Worm (Caenorhabditis elegans) whole organism, L2 larva: ENCODE results near the gene R74.8.

ENCODE experiments used
- C34F6.9 ChIP-seq: fragments of 150-350 bp; optimal IDR thresholded peaks from 2 replicates; lab custom pipeline; 2014; ENCODE audit warnings: missing biosample characterization, missing genetic modification characterization
- F13H6.1 ChIP-seq: sonication (generic microtip); optimal IDR thresholded peaks from 2 replicates; lab custom pipeline; 2016; ENCODE audit warnings: missing genetic modification characterization, missing compliant biosample characterization
- ZK546.5 ChIP-seq: sonication (generic microtip); optimal IDR thresholded peaks from 2 replicates; lab custom pipeline; 2017; ENCODE audit warnings: missing biosample characterization, missing genetic modification characterization
- alr-1 ChIP-seq: fragments of 150-350 bp; optimal IDR thresholded peaks from 2 replicates; lab custom pipeline; 2014; ENCODE audit warnings: missing biosample characterization, missing genetic modification characterization
- ama-1 ChIP-seq: fragments of 150-350 bp; optimal IDR thresholded peaks from 2 replicates; lab custom pipeline; 2018; ENCODE audit warnings: inconsistent platforms
- blmp-1 ChIP-seq: sonication (generic microtip); optimal IDR thresholded peaks from 2 replicates; lab custom pipeline; 2017; ENCODE audit warnings: missing genetic modification characterization, mild to moderate bottlenecking, missing compliant biosample characterization, antibody characterized with exemption, moderate library complexity; ENCODE audit not compliant: insufficient read depth
- ceh-16 ChIP-seq: fragments of 150-350 bp; optimal IDR thresholded peaks from 2 replicates; lab custom pipeline; 2014; ENCODE audit warnings: missing biosample characterization, missing genetic modification characterization
- crh-2 ChIP-seq: sonication (generic microtip); optimal IDR thresholded peaks from 2 replicates; lab custom pipeline; 2017; ENCODE audit warnings: missing biosample characterization, missing genetic modification characterization
- dmd-4 ChIP-seq: sonication (generic microtip); optimal IDR thresholded peaks from 2 replicates; lab custom pipeline; 2017; ENCODE audit warnings: missing biosample characterization, missing genetic modification characterization
- egl-27 ChIP-seq: sonication (generic microtip); optimal IDR thresholded peaks from 3 replicates; lab custom pipeline; 2017; ENCODE audit warnings: missing biosample characterization, missing genetic modification reagents, missing genetic modification characterization
- elt-1 ChIP-seq: fragments of 150-350 bp; optimal IDR thresholded peaks from 2 replicates; lab custom pipeline; 2014; ENCODE audit warnings: missing biosample characterization, missing genetic modification characterization
- fos-1 ChIP-seq: fragments of 150-350 bp; optimal IDR thresholded peaks from 2 replicates; lab custom pipeline; 2014; ENCODE audit warnings: missing biosample characterization, missing genetic modification characterization
- gmeb-1 ChIP-seq: fragments of 150-350 bp; optimal IDR thresholded peaks from 2 replicates; lab custom pipeline; 2014; ENCODE audit warnings: missing biosample characterization, missing genetic modification characterization
- lin-11 ChIP-seq: fragments of 150-350 bp; sonication (generic microtip); optimal IDR thresholded peaks from 2 replicates; lab custom pipeline; 2014; ENCODE audit warnings: missing biosample characterization, missing genetic modification characterization, inconsistent platforms, mixed read lengths
- lin-13 ChIP-seq: fragments of 150-350 bp; optimal IDR thresholded peaks from 2 replicates; lab custom pipeline; 2014; ENCODE audit warnings: missing biosample characterization, missing genetic modification reagents, missing genetic modification characterization
- lin-39 ChIP-seq: fragments of 150-350 bp; optimal IDR thresholded peaks from 2 replicates; lab custom pipeline; 2014; ENCODE audit warnings: missing biosample characterization, missing genetic modification reagents, missing genetic modification characterization
- lsy-2 ChIP-seq, 2 experiments: fragments of 150-350 bp in 1 of 2; sonication (generic microtip) in 1 of 2; optimal IDR thresholded peaks; 2 replicates each; lab custom pipeline; 2014 to 2017; ENCODE audit warnings: missing biosample characterization in 2 of 2, missing genetic modification characterization in 2 of 2
- mab-5 ChIP-seq: fragments of 150-350 bp; optimal IDR thresholded peaks from 2 replicates; lab custom pipeline; 2014; ENCODE audit warnings: missing biosample characterization, missing genetic modification characterization
- mdl-1 ChIP-seq, 2 experiments: fragments of 150-350 bp in 1 of 2; sonication (generic microtip) in 1 of 2; optimal IDR thresholded peaks; 2 replicates each; lab custom pipeline; 2017; ENCODE audit warnings: missing biosample characterization in 2 of 2, missing genetic modification characterization in 2 of 2
- nhr-12 ChIP-seq: fragments of 150-350 bp; optimal IDR thresholded peaks from 2 replicates; lab custom pipeline; 2014; ENCODE audit warnings: missing biosample characterization, missing genetic modification characterization
- nhr-129 ChIP-seq: fragments of 150-350 bp; optimal IDR thresholded peaks from 2 replicates; lab custom pipeline; 2014; ENCODE audit warnings: missing biosample characterization, missing genetic modification characterization
- nhr-23 ChIP-seq: fragments of 150-350 bp; optimal IDR thresholded peaks from 2 replicates; lab custom pipeline; 2014; ENCODE audit warnings: missing biosample characterization, missing genetic modification reagents, missing genetic modification characterization
- nhr-237 ChIP-seq: fragments of 150-350 bp; optimal IDR thresholded peaks from 2 replicates; lab custom pipeline; 2014; ENCODE audit warnings: missing biosample characterization, missing genetic modification characterization
- nhr-25 ChIP-seq: fragments of 150-350 bp; sonication (generic microtip); optimal IDR thresholded peaks from 3 replicates; lab custom pipeline; 2014; ENCODE audit warnings: missing biosample characterization, missing genetic modification characterization
- nhr-6 ChIP-seq: fragments of 150-350 bp; optimal IDR thresholded peaks from 2 replicates; lab custom pipeline; 2014; ENCODE audit warnings: missing biosample characterization, missing genetic modification characterization
- peb-1 ChIP-seq: fragments of 150-350 bp; optimal IDR thresholded peaks from 2 replicates; lab custom pipeline; 2014; ENCODE audit warnings: missing biosample characterization, missing genetic modification characterization
- sem-4 ChIP-seq: fragments of 150-350 bp; optimal IDR thresholded peaks from 2 replicates; lab custom pipeline; 2014; ENCODE audit warnings: missing biosample characterization, missing genetic modification reagents, missing genetic modification characterization
- sma-3 ChIP-seq: sonication (generic microtip); optimal IDR thresholded peaks from 2 replicates; lab custom pipeline; 2016; ENCODE audit warnings: missing genetic modification reagents, missing genetic modification characterization, missing compliant biosample characterization
- sma-9 ChIP-seq, 2 experiments: fragments of 150-350 bp in 1 of 2; sonication (generic microtip) in 1 of 2; optimal IDR thresholded peaks; 2 replicates each; lab custom pipeline; 2014 to 2016; ENCODE audit warnings: missing genetic modification characterization in 2 of 2, mild to moderate bottlenecking in 1 of 2, missing biosample characterization in 1 of 2, missing compliant biosample characterization in 1 of 2, missing genetic modification reagents in 1 of 2, moderate library complexity in 1 of 2
- snpc-4 ChIP-seq: fragments of 150-350 bp; optimal IDR thresholded peaks from 2 replicates; lab custom pipeline; 2014; ENCODE audit warnings: missing biosample characterization, missing genetic modification characterization
- unc-55 ChIP-seq: fragments of 150-350 bp; sonication (generic microtip); optimal IDR thresholded peaks from 3 replicates; lab custom pipeline; 2014; ENCODE audit warnings: missing biosample characterization, missing genetic modification reagents, missing genetic modification characterization
- unc-62 ChIP-seq: fragments of 150-350 bp; optimal IDR thresholded peaks from 2 replicates; lab custom pipeline; 2014; ENCODE audit warnings: missing biosample characterization, missing genetic modification reagents, missing genetic modification characterization
- ztf-1 ChIP-seq: fragments of 200-800 bp; sonication (Bioruptor generic); conservative IDR thresholded peaks from 2 replicates; pipeline ENCODE4 v1.3.6; 2022; ENCODE audit warnings: missing genetic modification characterization, missing compliant biosample characterization
- ztf-4 ChIP-seq: fragments of 150-350 bp; optimal IDR thresholded peaks from 2 replicates; lab custom pipeline; 2014; ENCODE audit warnings: missing biosample characterization, missing genetic modification characterization

R74.8 gene

ce11 chrIII:4187845-4188244 is 18.2 kb upstream of the R74.8 start, which contains the start of gene R74.2:
Gene R74.2, plus strand, starts transcription at chrIII:4188160.
- TF ChIP-seq ZK546.5: no peak
- TF ChIP-seq nhr-6 (tag; lab: Kevin White, UChicago): no peak
- no peak for TF ChIP-seq ceh-16 (tag; lab: Kevin White, UChicago)
- peak; percentile 41 for TF ChIP-seq nhr-25 (tag; lab: Kevin White, UChicago)
- no peak for TF ChIP-seq peb-1 (tag; lab: Kevin White, UChicago)
- TF ChIP-seq F13H6.1 (tag; lab: Kevin White, UChicago): no peak
- TF ChIP-seq blmp-1 (tag; lab: Kevin White, UChicago): peak; percentile 75
- TF ChIP-seq sma-3 (GFP tag; lab: Kevin White, UChicago): no peak
- TF ChIP-seq unc-62 (GFP tag; lab: Kevin White, UChicago): no peak
- TF ChIP-seq nhr-23 (tag; lab: Kevin White, UChicago): no peak
- TF ChIP-seq lin-11 (tag; lab: Kevin White, UChicago): no peak
- TF ChIP-seq, all 48 proteins: peak for 2

- TF ChIP-seq nhr-237 (no peak), fos-1 (peak; percentile 17), blmp-1 (tag; lab: Kevin White, UChicago) (peak; percentile 84), egl-27 (no peak)
Measured at ce11 chrIII:4189602-4190001, 16.5 kb upstream of the R74.8 start.

ce11 chrIII:4190241-4190640 is 15.8 kb upstream of the R74.8 start, which contains the start of gene spp-28:
Gene spp-28, minus strand, starts transcription at chrIII:4190341.
- TF ChIP-seq ztf-1 (GFP tag; lab: Robert Waterston, UW): no peak
- no peak for TF ChIP-seq nhr-25 (tag; lab: Kevin White, UChicago)
- TF ChIP-seq dmd-4 (tag; lab: Kevin White, UChicago): no peak
- TF ChIP-seq, all 48 proteins: peak for 0

ce11 chrIII:4191091-4191638 is 14.9 kb upstream of the R74.8 start, which contains the start of gene dnj-16:
Gene dnj-16, plus strand, starts transcription at chrIII:4191141.
- no peak for TF ChIP-seq ztf-1 (GFP tag; lab: Robert Waterston, UW)
- peak; percentile 12 for TF ChIP-seq sma-9 (GFP tag; optimal IDR thresholded peaks at IDR 0.05; lab: Kevin White, UChicago)
- no peak for TF ChIP-seq sma-9 (tag; optimal IDR thresholded peaks at IDR 0.05; lab: Kevin White, UChicago)
- TF ChIP-seq gmeb-1 (tag; lab: Kevin White, UChicago): no peak
- TF ChIP-seq C34F6.9 (tag; lab: Kevin White, UChicago): peak; percentile 87
- peak; percentile 97 for TF ChIP-seq fos-1
- TF ChIP-seq ceh-16 (tag; lab: Kevin White, UChicago): no peak
- no peak for TF ChIP-seq nhr-6 (tag; lab: Kevin White, UChicago)
- TF ChIP-seq snpc-4 (tag; lab: Kevin White, UChicago): no peak
- no peak for TF ChIP-seq ama-1 (lab: Kevin White, UChicago)
- peak; percentile 66 for TF ChIP-seq nhr-129 (tag; lab: Kevin White, UChicago)
- no peak for TF ChIP-seq blmp-1 (tag; lab: Kevin White, UChicago)
- TF ChIP-seq nhr-12 (tag; lab: Kevin White, UChicago): no peak
- TF ChIP-seq elt-1: no peak
- no peak for TF ChIP-seq lin-39 (tag; lab: Kevin White, UChicago)
- peak in 1 of 2 experiments; percentile 2 for TF ChIP-seq mdl-1 (tag; optimal IDR thresholded peaks at IDR 0.05; lab: Kevin White, UChicago)
- no peak for TF ChIP-seq sma-3 (GFP tag; lab: Kevin White, UChicago)
- no peak for TF ChIP-seq alr-1 (tag; lab: Kevin White, UChicago)
- TF ChIP-seq mab-5 (tag; lab: Kevin White, UChicago): peak; percentile 16
- peak; percentile 29 for TF ChIP-seq lin-13 (GFP tag; lab: Kevin White, UChicago)
- TF ChIP-seq ztf-4 (tag; lab: Kevin White, UChicago): peak; percentile 23
- TF ChIP-seq crh-2 (tag; lab: Kevin White, UChicago): peak; percentile 74
- TF ChIP-seq lsy-2 (tag; optimal IDR thresholded peaks at IDR 0.05; lab: Kevin White, UChicago): peak; percentile 8 to 55
- TF ChIP-seq sem-4 (tag; lab: Kevin White, UChicago): no peak
- no peak for TF ChIP-seq nhr-23 (tag; lab: Kevin White, UChicago)
- TF ChIP-seq unc-55: peak; percentile 94
